Worm (Caenorhabditis elegans): ENCODE data around the gene C06A1.3.

C06A1.3 gene

ce11 chrII:10542654-10543456 lies 29.2 kb upstream of the C06A1.3 start (continued):
- peak; percentile 22; the same call in 1 of the 2 replicates for TF ChIP-seq Y48G9A.11 (GFP tag; IDR thresholded peaks at IDR 0.05)
- TF ChIP-seq nhr-102 (tag; optimal IDR thresholded peaks at IDR 0.05), result no peak
- no peak for TF ChIP-seq hlh-30 (tag; optimal IDR thresholded peaks at IDR 0.05; ENCODE audit: insufficient read depth)
- TF ChIP-seq pha-4 (GFP tag; IDR thresholded peaks at IDR 0.05), result no peak; the same call in none of the 2 replicates
- no peak for TF ChIP-seq pha-4 (tag; optimal IDR thresholded peaks at IDR 0.05)
- TF ChIP-seq tag-97 (GFP tag; IDR thresholded peaks at IDR 0.05), result peak; percentile 11; the same call in 1 of the 2 replicates
- TF ChIP-seq unc-39 (tag; optimal IDR thresholded peaks at IDR 0.05), result no peak
- TF ChIP-seq zfp-3 (GFP tag; conservative IDR thresholded peaks at IDR 0.05), result no peak; the same call in 1 of the 2 replicates
- peak; percentile 39; the same call in 1 of the 2 replicates for TF ChIP-seq tra-1 (GFP tag; IDR thresholded peaks at IDR 0.05)
- peak; percentile 22 for TF ChIP-seq attf-4 (tag; optimal IDR thresholded peaks at IDR 0.05)
- TF ChIP-seq lin-13 (GFP tag; optimal IDR thresholded peaks at IDR 0.05), result no peak
- peak; percentile 53 for TF ChIP-seq mep-1 (tag; optimal IDR thresholded peaks at IDR 0.05)
- TF ChIP-seq ztf-7 (tag; optimal IDR thresholded peaks at IDR 0.05), result no peak
- peak; percentile 21; the same call in 1 of the 2 replicates for TF ChIP-seq mdt-29 (GFP tag; IDR thresholded peaks at IDR 0.05)
- TF ChIP-seq nhr-11 (tag; optimal IDR thresholded peaks at IDR 0.05), result no peak
- TF ChIP-seq dmd-9 (GFP tag; IDR thresholded peaks at IDR 0.05), result peak; percentile 2; the same call in 1 of the 2 replicates
- TF ChIP-seq snpc-1.2 (GFP tag; IDR thresholded peaks at IDR 0.05), result peak; percentile 70
- TF ChIP-seq D1046.2 (GFP tag; IDR thresholded peaks at IDR 0.05), result peak; percentile 57; the same call in 1 of the 2 replicates
- 0 out of 2 replicates have a peak, but pooled peaks have one; percentile 61 for TF ChIP-seq dmd-8 (GFP tag; IDR thresholded peaks at IDR 0.05)
- TF ChIP-seq aly-2 (tag; optimal IDR thresholded peaks at IDR 0.05), result no peak
- TF ChIP-seq mxl-2 (GFP tag; conservative IDR thresholded peaks at IDR 0.05), result no peak
- no peak for TF ChIP-seq F49E8.2 (tag; optimal IDR thresholded peaks at IDR 0.05; ENCODE audit: borderline replicate concordance)
- TF ChIP-seq lin-39 (tag; optimal IDR thresholded peaks at IDR 0.05), result no peak
- peak; percentile 70; the same call in 1 of the 2 replicates for TF ChIP-seq daf-19 (GFP tag; conservative IDR thresholded peaks at IDR 0.05)
- TF ChIP-seq duxl-1 (tag; optimal IDR thresholded peaks at IDR 0.05; ENCODE audit: poor library complexity), result no peak
- no peak for TF ChIP-seq ceh-82 (tag; optimal IDR thresholded peaks at IDR 0.05)
- peak; percentile 21 for TF ChIP-seq mes-2 (tag; optimal IDR thresholded peaks at IDR 0.05; ENCODE audit: poor library complexity, severe bottlenecking)
- TF ChIP-seq ZK337.2 (GFP tag; IDR thresholded peaks at IDR 0.05), result peak; percentile 55; the same call in 1 of the 2 replicates
- TF ChIP-seq lir-3 (tag; optimal IDR thresholded peaks at IDR 0.05), result no peak
- TF ChIP-seq madf-5 (GFP tag; IDR thresholded peaks at IDR 0.05), result peak; percentile 3 to 47; a peak in 2 of 4 replicates
- TF ChIP-seq saeg-2 (GFP tag; IDR thresholded peaks at IDR 0.05), result peak; percentile 42; the same call in 1 of the 2 replicates
- peak; percentile 51; the same call in 1 of the 2 replicates for TF ChIP-seq php-3 (GFP tag; IDR thresholded peaks at IDR 0.05)
- peak; percentile 4 for TF ChIP-seq nhr-6 (tag; optimal IDR thresholded peaks at IDR 0.05)
- no peak for TF ChIP-seq lin-15B (tag; optimal IDR thresholded peaks at IDR 0.05)
- TF ChIP-seq lin-29 (GFP tag; IDR thresholded peaks at IDR 0.05), result peak; percentile 52
- peak; percentile 74 for TF ChIP-seq ceh-20 (GFP tag; IDR thresholded peaks at IDR 0.05)
- no peak for TF ChIP-seq ceh-44 (GFP tag; IDR thresholded peaks at IDR 0.05)
- TF ChIP-seq zfp-2 (tag; optimal IDR thresholded peaks at IDR 0.05), result no peak
- no peak for TF ChIP-seq dpl-1 (GFP tag; optimal IDR thresholded peaks at IDR 0.05)
- TF ChIP-seq nhr-25 (tag; optimal IDR thresholded peaks at IDR 0.05; ENCODE audit: borderline replicate concordance, insufficient read depth), result peak; percentile 72
- peak; percentile 67; the same call in 1 of the 2 replicates for TF ChIP-seq ctbp-1 (GFP tag; IDR thresholded peaks at IDR 0.05)
- TF ChIP-seq madf-9 (GFP tag; conservative IDR thresholded peaks at IDR 0.05), result peak; percentile 4; the same call in 1 of the 2 replicates
- TF ChIP-seq nhr-76 (tag; optimal IDR thresholded peaks at IDR 0.05), result no peak
- TF ChIP-seq zag-1 (tag; optimal IDR thresholded peaks at IDR 0.05), result no peak
- TF ChIP-seq fkh-10 (GFP tag; optimal IDR thresholded peaks at IDR 0.05), result no peak
- TF ChIP-seq hif-1 (tag; optimal IDR thresholded peaks at IDR 0.05), result no peak
- TF ChIP-seq nhr-41 (GFP tag; IDR thresholded peaks at IDR 0.05), result peak; percentile 50

Measured in whole organism, L4 larva.